Fruit fly (Drosophila melanogaster) S2 (cell line): ENCODE measurements around the gene HP4.

Experiments used
- CG8478 ChIP-seq: fragments of >200 bp; optimal IDR thresholded peaks from 2 replicates; lab custom pipeline; 2018
- CTCF ChIP-seq, 2 experiments: fragments of >200 bp; optimal IDR thresholded peaks; 2 replicates each; lab custom pipeline; 2018

dm6 chr3L:8013001-8013864 lies 37.3 kb upstream of the HP4 start:
- TF ChIP-seq CTCF (optimal IDR thresholded peaks at IDR 0.05; lab: Kevin White, UChicago) (no peak), CG8478 (lab: Kevin White, UChicago) (no peak)
